Worm (Caenorhabditis elegans) whole organism, L1 larva: ENCODE data around the gene dnbp-1.

Experiments used
- C04F5.9 ChIP-seq: sonication (generic microtip); optimal IDR thresholded peaks from 2 replicates; lab custom pipeline; 2016; ENCODE audit warnings: missing genetic modification characterization, missing compliant biosample characterization
- F16B12.6 ChIP-seq: fragments of 150-350 bp; optimal IDR thresholded peaks from 2 replicates; lab custom pipeline; 2014; ENCODE audit warnings: missing biosample characterization, missing genetic modification characterization
- Y116A8C.19 ChIP-seq: sonication (generic microtip); optimal IDR thresholded peaks from 2 replicates; lab custom pipeline; 2016; ENCODE audit warnings: missing compliant biosample characterization, missing genetic modification characterization, borderline replicate concordance
- aha-1 ChIP-seq: fragments of 150-350 bp; optimal IDR thresholded peaks from 2 replicates; lab custom pipeline; 2014; ENCODE audit warnings: missing biosample characterization, missing genetic modification characterization
- aly-2 ChIP-seq: fragments of 150-350 bp; optimal IDR thresholded peaks from 2 replicates; lab custom pipeline; 2014; ENCODE audit warnings: missing biosample characterization, missing genetic modification characterization
- ceh-63 ChIP-seq: fragments of 200-800 bp; sonication (Bioruptor generic); optimal IDR thresholded peaks from 2 replicates; lab custom pipeline; 2018; ENCODE audit warnings: mild to moderate bottlenecking, missing genetic modification characterization, missing compliant biosample characterization
- ceh-8 ChIP-seq: fragments of 200-800 bp; sonication (Bioruptor generic); optimal IDR thresholded peaks from 2 replicates; lab custom pipeline; 2018; ENCODE audit warnings: mild to moderate bottlenecking, missing genetic modification characterization, moderate library complexity, missing compliant biosample characterization
- ceh-82 ChIP-seq, 3 experiments: fragments of 150-350 bp in 1 of 3; sonication (generic microtip) in 2 of 3; optimal IDR thresholded peaks; 2 replicates each; lab custom pipeline; 2014 to 2017; ENCODE audit warnings: missing biosample characterization in 3 of 3, missing genetic modification characterization in 3 of 3
- ceh-90 ChIP-seq: sonication (generic microtip); optimal IDR thresholded peaks from 2 replicates; lab custom pipeline; 2016; ENCODE audit warnings: missing genetic modification characterization, missing compliant biosample characterization
- ces-1 ChIP-seq: fragments of 150-350 bp; optimal IDR thresholded peaks from 2 replicates; lab custom pipeline; 2014; ENCODE audit warnings: missing biosample characterization, missing genetic modification reagents, missing genetic modification characterization
- dsc-1 ChIP-seq: sonication (generic microtip); optimal IDR thresholded peaks from 2 replicates; lab custom pipeline; 2016; ENCODE audit warnings: mild to moderate bottlenecking, missing genetic modification characterization, missing compliant biosample characterization
- egl-13 ChIP-seq: sonication (generic microtip); optimal IDR thresholded peaks from 2 replicates; lab custom pipeline; 2016; ENCODE audit warnings: missing genotype, missing genetic modification reagents, missing genetic modification characterization, missing compliant biosample characterization
- elt-2 ChIP-seq: sonication (generic microtip); optimal IDR thresholded peaks from 2 replicates; lab custom pipeline; 2016; ENCODE audit warnings: missing genetic modification characterization, mild to moderate bottlenecking, inconsistent platforms, missing compliant biosample characterization, missing genetic modification reagents
- fkh-4 ChIP-seq: sonication (generic microtip); optimal IDR thresholded peaks from 2 replicates; lab custom pipeline; 2016; ENCODE audit warnings: missing compliant biosample characterization, missing genetic modification characterization, borderline replicate concordance
- fkh-8 ChIP-seq: sonication (generic microtip); optimal IDR thresholded peaks from 2 replicates; lab custom pipeline; 2016; ENCODE audit warnings: mild to moderate bottlenecking, missing genetic modification characterization, missing compliant biosample characterization
- fos-1 ChIP-seq: fragments of 150-350 bp; optimal IDR thresholded peaks from 2 replicates; lab custom pipeline; 2014; ENCODE audit warnings: missing biosample characterization, missing genetic modification characterization
- hlh-17 ChIP-seq: fragments of 200-800 bp; sonication (Bioruptor generic); optimal IDR thresholded peaks from 2 replicates; lab custom pipeline; 2018; ENCODE audit warnings: missing genetic modification characterization, mild to moderate bottlenecking, missing compliant biosample characterization, moderate library complexity, borderline replicate concordance
- hpl-2 ChIP-seq: fragments of 150-350 bp; optimal IDR thresholded peaks from 2 replicates; lab custom pipeline; 2014; ENCODE audit warnings: missing biosample characterization, missing genetic modification reagents, missing genetic modification characterization
- irx-1 ChIP-seq: sonication (generic microtip); optimal IDR thresholded peaks from 2 replicates; lab custom pipeline; 2016; ENCODE audit warnings: missing genetic modification characterization, missing compliant biosample characterization
- jun-1 ChIP-seq: fragments of 150-350 bp; optimal IDR thresholded peaks from 2 replicates; lab custom pipeline; 2014; ENCODE audit warnings: missing biosample characterization, missing genetic modification reagents, missing genetic modification characterization
- lin-14 ChIP-seq: fragments of 200-800 bp; sonication (Bioruptor generic); optimal IDR thresholded peaks from 2 replicates; lab custom pipeline; 2018; ENCODE audit warnings: mild to moderate bottlenecking, missing genetic modification characterization, moderate library complexity, missing compliant biosample characterization
- lin-15B ChIP-seq: fragments of 150-350 bp; sonication (generic microtip); optimal IDR thresholded peaks from 3 replicates; lab custom pipeline; 2014; ENCODE audit warnings: missing biosample characterization, missing genetic modification characterization
- lin-39 ChIP-seq: fragments of 150-350 bp; optimal IDR thresholded peaks from 2 replicates; lab custom pipeline; 2014; ENCODE audit warnings: missing biosample characterization, missing genetic modification reagents, missing genetic modification characterization
- mab-9 ChIP-seq: fragments of 200-800 bp; sonication (Bioruptor generic); IDR thresholded peaks from 2 replicates; pipeline ENCODE4 v1.3.6; 2022; ENCODE audit warnings: missing genetic modification reagents, missing genetic modification characterization, missing compliant biosample characterization
- mdl-1 ChIP-seq, 2 experiments: fragments of 150-350 bp; optimal IDR thresholded peaks; 2 replicates each; lab custom pipeline; 2014 to 2017; ENCODE audit warnings: missing biosample characterization in 2 of 2, missing genetic modification characterization in 2 of 2, inconsistent platforms in 1 of 2
- mef-2 ChIP-seq: fragments of 150-350 bp; optimal IDR thresholded peaks from 2 replicates; lab custom pipeline; 2014; ENCODE audit warnings: missing biosample characterization, missing genetic modification characterization
- nhr-12 ChIP-seq: sonication (generic microtip); optimal IDR thresholded peaks from 2 replicates; lab custom pipeline; 2017; ENCODE audit warnings: missing biosample characterization, missing genetic modification characterization
- nhr-20 ChIP-seq: sonication (generic microtip); optimal IDR thresholded peaks from 2 replicates; lab custom pipeline; 2016; ENCODE audit warnings: mild to moderate bottlenecking, missing genetic modification characterization, missing compliant biosample characterization
- nhr-237 ChIP-seq: fragments of 150-350 bp; optimal IDR thresholded peaks from 2 replicates; lab custom pipeline; 2014; ENCODE audit warnings: missing biosample characterization, missing genetic modification characterization
- nhr-71 ChIP-seq: sonication (generic microtip); optimal IDR thresholded peaks from 2 replicates; lab custom pipeline; 2016; ENCODE audit warnings: mild to moderate bottlenecking, missing genetic modification characterization, moderate library complexity, missing compliant biosample characterization
- nhr-76 ChIP-seq: sonication (generic microtip); optimal IDR thresholded peaks from 2 replicates; lab custom pipeline; 2017; ENCODE audit warnings: missing biosample characterization, missing genetic modification characterization
- nhr-77 ChIP-seq: fragments of 150-350 bp; optimal IDR thresholded peaks from 2 replicates; lab custom pipeline; 2014; ENCODE audit warnings: missing biosample characterization, missing genetic modification characterization
- nhr-84 ChIP-seq: sonication (generic microtip); optimal IDR thresholded peaks from 2 replicates; lab custom pipeline; 2017; ENCODE audit warnings: missing biosample characterization, missing genetic modification characterization
- nhr-85 ChIP-seq: sonication (generic microtip); peaks from one replicate; lab custom pipeline; 2016; ENCODE audit warnings: missing genetic modification characterization, inconsistent platforms, missing compliant biosample characterization
- nhr-90 ChIP-seq: sonication (generic microtip); optimal IDR thresholded peaks from 2 replicates; lab custom pipeline; 2016; ENCODE audit warnings: mild to moderate bottlenecking, missing genetic modification characterization, missing compliant biosample characterization; ENCODE audit not compliant: poor library complexity
- pax-3 ChIP-seq: fragments of 200-800 bp; sonication (Bioruptor generic); optimal IDR thresholded peaks from 2 replicates; lab custom pipeline; 2018; ENCODE audit warnings: mild to moderate bottlenecking, missing genetic modification characterization, moderate library complexity, missing compliant biosample characterization
- rnt-1 ChIP-seq: sonication (generic microtip); optimal IDR thresholded peaks from 2 replicates; lab custom pipeline; 2016; ENCODE audit warnings: mild to moderate bottlenecking, missing genetic modification characterization, moderate library complexity, missing compliant biosample characterization
- snpc-4 ChIP-seq: fragments of 150-350 bp; optimal IDR thresholded peaks from 2 replicates; lab custom pipeline; 2014; ENCODE audit warnings: missing biosample characterization, missing genetic modification characterization
- sptf-1 ChIP-seq: fragments of 150-350 bp; optimal IDR thresholded peaks from 2 replicates; lab custom pipeline; 2014; ENCODE audit warnings: missing biosample characterization, missing genetic modification characterization
- swsn-7 ChIP-seq: sonication (generic microtip); optimal IDR thresholded peaks from 2 replicates; lab custom pipeline; 2016; ENCODE audit warnings: missing genetic modification characterization, missing compliant biosample characterization
- tbx-2 ChIP-seq: sonication (generic microtip); optimal IDR thresholded peaks from 2 replicates; lab custom pipeline; 2016; ENCODE audit warnings: missing genetic modification characterization, missing compliant biosample characterization
- tlp-1 ChIP-seq: fragments of 150-350 bp; optimal IDR thresholded peaks from 2 replicates; lab custom pipeline; 2014; ENCODE audit warnings: missing biosample characterization, missing genetic modification characterization
- unc-130 ChIP-seq: fragments of 150-350 bp; optimal IDR thresholded peaks from 2 replicates; lab custom pipeline; 2017; ENCODE audit warnings: missing biosample characterization, missing genetic modification characterization, inconsistent platforms
- unc-30 ChIP-seq: sonication (generic microtip); optimal IDR thresholded peaks from 2 replicates; lab custom pipeline; 2017; ENCODE audit warnings: missing biosample characterization, missing genetic modification characterization
- unc-86 ChIP-seq: sonication (generic microtip); optimal IDR thresholded peaks from 2 replicates; lab custom pipeline; 2016; ENCODE audit warnings: missing genetic modification characterization, missing compliant biosample characterization
- xbp-1 ChIP-seq: sonication (generic microtip); optimal IDR thresholded peaks from 2 replicates; lab custom pipeline; 2016; ENCODE audit warnings: missing genetic modification characterization, missing compliant biosample characterization
- zag-1 ChIP-seq: fragments of 150-350 bp; optimal IDR thresholded peaks from 2 replicates; lab custom pipeline; 2014; ENCODE audit warnings: missing biosample characterization, missing genetic modification characterization
- ztf-11 ChIP-seq, 2 experiments: sonication (generic microtip); optimal IDR thresholded peaks; 2 replicates each; lab custom pipeline; 2016 to 2017; ENCODE audit warnings: missing genetic modification characterization in 2 of 2, missing biosample characterization in 1 of 2, missing compliant biosample characterization in 1 of 2

dnbp-1 gene

DNA sequence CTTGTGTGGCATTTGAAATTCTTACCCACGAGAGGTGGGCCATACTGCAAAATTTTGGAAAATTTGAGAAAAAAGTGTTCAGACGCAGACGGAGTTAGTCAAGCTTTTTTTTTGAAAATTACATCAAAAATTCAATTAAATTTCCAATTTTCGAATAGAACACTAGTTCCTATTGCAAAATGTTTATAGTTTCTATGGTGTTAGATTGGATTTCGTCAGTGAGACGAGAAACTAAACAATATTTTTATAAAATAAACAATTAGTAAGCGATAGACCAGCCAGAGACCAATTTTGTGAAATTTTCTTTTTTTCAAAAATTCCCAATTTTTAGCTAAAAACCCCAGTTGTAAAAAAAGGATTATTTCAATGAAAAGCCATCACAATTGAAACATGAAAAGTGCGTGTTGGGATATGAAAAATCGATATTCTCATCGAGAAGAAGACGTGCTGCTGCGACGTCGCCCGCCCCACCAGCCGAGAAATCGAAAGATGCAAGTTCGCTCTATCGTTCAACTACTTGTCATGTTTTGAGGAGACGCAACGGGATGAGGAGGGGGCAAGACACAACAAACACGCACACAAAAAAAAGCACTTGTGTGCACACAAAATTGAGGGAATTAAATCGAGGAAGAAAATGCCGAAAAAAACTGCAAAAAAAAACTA, at the start of gene dnbp-1 (continued):
- TF ChIP-seq fos-1 (tag; lab: Kevin White, UChicago) (peak; percentile 20), nhr-84 (no peak), jun-1 (tag; lab: Kevin White, UChicago) (peak; percentile 30), ceh-82 (tag; optimal IDR thresholded peaks at IDR 0.05; lab: Kevin White, UChicago) (peak; percentile 13 to 90 (median 16)), zag-1 (no peak), lin-14 (GFP tag; lab: Kevin White, UChicago) (peak; percentile 91), rnt-1 (tag; lab: Kevin White, UChicago) (no peak), irx-1 (peak; percentile 50), nhr-76 (tag; lab: Kevin White, UChicago) (no peak), nhr-77 (peak; percentile 42), dsc-1 (tag; lab: Kevin White, UChicago) (peak; percentile 26), mdl-1 (tag; optimal IDR thresholded peaks at IDR 0.05; lab: Kevin White, UChicago) (peak in 1 of 2 experiments; percentile 51), nhr-237 (no peak), mef-2 (tag; lab: Kevin White, UChicago) (no peak), snpc-4 (tag; lab: Kevin White, UChicago) (peak; percentile 46), C04F5.9 (no peak), aly-2 (no peak), ces-1 (GFP tag; lab: Kevin White, UChicago) (no peak), nhr-12 (tag; lab: Kevin White, UChicago) (no peak), Y116A8C.19 (tag; lab: Kevin White, UChicago) (no peak), egl-13 (tag; lab: Kevin White, UChicago) (no peak), lin-39 (tag; lab: Kevin White, UChicago) (no peak), fkh-4 (no peak), hlh-17 (GFP tag; lab: Kevin White, UChicago) (no peak), nhr-90 (tag; lab: Kevin White, UChicago) (peak; percentile 22), fkh-8 (tag; lab: Kevin White, UChicago) (peak; percentile 88), swsn-7 (tag; lab: Kevin White, UChicago) (peak; percentile 56), xbp-1 (tag; lab: Kevin White, UChicago) (peak; percentile 66), mab-9 (GFP tag; lab: Robert Waterston, UW) (no peak), unc-130 (tag; lab: Kevin White, UChicago) (peak; percentile 53), tbx-2 (tag; lab: Kevin White, UChicago) (peak; percentile 73), ztf-11 (tag; optimal IDR thresholded peaks at IDR 0.05; lab: Kevin White, UChicago) (no peak)

DNA sequence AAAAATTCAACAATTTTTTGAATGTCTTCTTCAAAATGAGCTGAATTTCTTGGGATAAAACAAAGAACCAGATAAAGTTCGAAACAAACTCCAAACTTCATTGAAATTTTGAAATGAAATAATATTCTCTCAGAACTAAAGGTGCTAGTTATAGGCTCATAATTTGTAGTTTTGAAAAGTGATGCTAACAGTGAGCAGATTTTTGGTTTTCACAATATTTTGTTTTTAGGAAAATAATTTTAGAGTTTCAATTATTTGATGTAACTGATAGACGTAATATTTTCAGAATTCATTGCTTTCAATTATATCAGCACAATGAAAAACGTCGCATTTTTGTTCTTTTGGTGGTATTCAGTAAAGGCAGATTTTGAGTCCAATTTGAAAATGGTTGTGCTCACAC, 40.2 kb upstream of the dnbp-1 start, which contains the start of the genes irld-56 and irld-55:
irld-56 (minus strand) TSS at position 101 of the 400 bp plus-strand sequence.
irld-55 (plus strand) TSS at position 316 of the 400 bp plus-strand sequence.
- TF ChIP-seq jun-1 (tag; lab: Kevin White, UChicago), result no peak
- no peak for TF ChIP-seq lin-39 (tag; lab: Kevin White, UChicago)
- no peak for TF ChIP-seq swsn-7 (tag; lab: Kevin White, UChicago)
- no peak for TF ChIP-seq ceh-8 (GFP tag; lab: Kevin White, UChicago)
- no peak for TF ChIP-seq ceh-90 (tag; lab: Kevin White, UChicago)
- TF ChIP-seq lin-15B (tag; lab: Kevin White, UChicago), result no peak
- TF ChIP-seq fos-1 (tag; lab: Kevin White, UChicago), result no peak
- TF ChIP-seq nhr-20 (tag; lab: Kevin White, UChicago), result no peak

DNA sequence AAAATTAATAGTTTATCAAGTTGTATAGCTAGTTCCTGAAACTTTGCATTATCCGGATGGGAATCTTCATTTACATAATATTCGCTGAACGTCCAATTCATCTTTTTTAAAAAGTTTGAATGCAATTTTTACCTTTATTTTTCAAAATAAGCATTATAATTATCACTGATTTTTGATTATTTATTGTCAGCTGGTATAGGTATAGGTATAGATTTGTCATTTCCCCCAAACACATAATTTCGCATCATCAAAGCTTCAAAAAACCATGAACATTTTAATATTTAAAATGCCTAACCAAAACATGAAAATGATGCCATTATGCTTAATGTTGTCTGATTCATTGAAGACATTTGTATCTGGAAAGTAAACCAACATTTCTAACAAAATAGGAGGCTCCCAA, 36.2 kb upstream of the dnbp-1 start, which contains the start of gene srw-63:
srw-63 (minus strand) TSS at position 101 of the 400 bp plus-strand sequence.
- TF ChIP-seq ceh-63, result no peak
- no peak for TF ChIP-seq elt-2
- TF ChIP-seq fos-1 (tag; lab: Kevin White, UChicago), result no peak
- TF ChIP-seq pax-3 (tag; lab: Kevin White, UChicago), result no peak
- no peak for TF ChIP-seq hpl-2 (GFP tag; lab: Kevin White, UChicago)
- TF ChIP-seq nhr-90 (tag; lab: Kevin White, UChicago), result no peak
- no peak for TF ChIP-seq nhr-12 (tag; lab: Kevin White, UChicago)
- TF ChIP-seq nhr-71 (tag; lab: Kevin White, UChicago), result no peak
- no peak for TF ChIP-seq nhr-77
- no peak for TF ChIP-seq unc-86 (tag; lab: Kevin White, UChicago)
- TF ChIP-seq xbp-1 (tag; lab: Kevin White, UChicago), result no peak
- TF ChIP-seq aly-2, result no peak
- TF ChIP-seq unc-30, result no peak
- TF ChIP-seq dsc-1 (tag; lab: Kevin White, UChicago), result no peak
- no peak for TF ChIP-seq aha-1 (tag; lab: Kevin White, UChicago)
- TF ChIP-seq tlp-1, result no peak
- no peak for TF ChIP-seq sptf-1 (tag; lab: Kevin White, UChicago)
- TF ChIP-seq egl-13 (tag; lab: Kevin White, UChicago), result no peak
- no peak for TF ChIP-seq F16B12.6 (tag; lab: Kevin White, UChicago)
- no peak for TF ChIP-seq nhr-85 (tag; lab: Kevin White, UChicago)
